Fruit fly (Drosophila melanogaster) whole organism, embryonic: ENCODE results near the gene Reepl1.

Experiments
- CG10267 ChIP-seq: fragments of 200-800 bp; sonication (Bioruptor generic); optimal IDR thresholded peaks from 2 replicates; lab custom pipeline; 2018; ENCODE audit warnings: missing biosample characterization, mild to moderate bottlenecking, missing genetic modification characterization, moderate library complexity
- CG11723 ChIP-seq: fragments of 200-800 bp; sonication (Bioruptor generic); optimal IDR thresholded peaks from 2 replicates; lab custom pipeline; 2017; ENCODE audit warnings: missing biosample characterization, mild to moderate bottlenecking, missing genetic modification characterization
- CG12299 ChIP-seq: fragments of 200-800 bp; sonication (Bioruptor generic); optimal IDR thresholded peaks from 2 replicates; lab custom pipeline; 2018; ENCODE audit warnings: missing biosample characterization, mild to moderate bottlenecking, missing genetic modification characterization
- CG13296 ChIP-seq: fragments of 200-800 bp; sonication (Bioruptor generic); optimal IDR thresholded peaks from 3 replicates; lab custom pipeline; 2018; ENCODE audit warnings: missing biosample characterization, mild to moderate bottlenecking, missing genetic modification characterization
- CG13424 ChIP-seq: fragments of 200-800 bp; sonication (Bioruptor generic); optimal IDR thresholded peaks from 2 replicates; lab custom pipeline; 2019; ENCODE audit warnings: missing biosample characterization, mild to moderate bottlenecking, missing genetic modification characterization, moderate library complexity
- CG15696 ChIP-seq: fragments of 200-800 bp; sonication (Bioruptor generic); optimal IDR thresholded peaks from 2 replicates; lab custom pipeline; 2019; ENCODE audit warnings: missing biosample characterization, mild to moderate bottlenecking, missing genetic modification characterization, moderate library complexity
- CG16863 ChIP-seq: fragments of 200-800 bp; sonication (Bioruptor generic); optimal IDR thresholded peaks from 3 replicates; lab custom pipeline; 2016; ENCODE audit warnings: missing biosample characterization, missing genetic modification characterization
- CG17385 ChIP-seq: fragments of 200-800 bp; sonication (Bioruptor generic); optimal IDR thresholded peaks from 3 replicates; lab custom pipeline; 2018; ENCODE audit warnings: missing biosample characterization, mild to moderate bottlenecking, missing genetic modification characterization
- CG18262 ChIP-seq: fragments of 200-800 bp; optimal IDR thresholded peaks from 3 replicates; lab custom pipeline; 2019; ENCODE audit warnings: missing biosample characterization, mild to moderate bottlenecking, missing genetic modification characterization, moderate library complexity
- CG30020 ChIP-seq: fragments of 200-800 bp; optimal IDR thresholded peaks from 2 replicates; lab custom pipeline; 2019; ENCODE audit warnings: missing biosample characterization, mild to moderate bottlenecking, missing genetic modification characterization, moderate library complexity
- CG3065 ChIP-seq: fragments of 200-800 bp; sonication (Bioruptor generic); optimal IDR thresholded peaks from 2 replicates; lab custom pipeline; 2016; ENCODE audit warnings: missing biosample characterization, missing genetic modification characterization
- CG31224 ChIP-seq: fragments of 200-800 bp; sonication (Bioruptor generic); IDR thresholded peaks from 2 replicates; pipeline ENCODE4 v1.3.6; 2022; ENCODE audit warnings: missing biosample characterization, missing genetic modification characterization
- CG32767 ChIP-seq: fragments of 200-800 bp; sonication (Bioruptor generic); IDR thresholded peaks from 2 replicates; pipeline ENCODE4 v1.3.6; 2022; ENCODE audit warnings: missing biosample characterization, missing genetic modification characterization
- CG33557 ChIP-seq: fragments of 200-800 bp; sonication (Bioruptor generic); optimal IDR thresholded peaks from 2 replicates; lab custom pipeline; 2019; ENCODE audit warnings: missing biosample characterization, mild to moderate bottlenecking, missing genetic modification characterization, moderate library complexity
- CG3847 ChIP-seq: fragments of 200-800 bp; sonication (Bioruptor generic); IDR thresholded peaks from 2 replicates; pipeline ENCODE4 v1.3.6; 2022; ENCODE audit warnings: missing biosample characterization, missing genetic modification characterization
- CG4854 ChIP-seq: fragments of 200-800 bp; sonication (Bioruptor generic); optimal IDR thresholded peaks from 2 replicates; lab custom pipeline; 2016; ENCODE audit warnings: missing biosample characterization, missing genetic modification characterization, inconsistent platforms
- CG6791 ChIP-seq: fragments of 200-800 bp; sonication (Bioruptor generic); IDR thresholded peaks from 3 replicates; pipeline ENCODE4 v1.3.6; 2022; ENCODE audit warnings: missing biosample characterization, missing genetic modification characterization; ENCODE audit not compliant: partially characterized antibody
- CG7357 ChIP-seq: fragments of 200-800 bp; sonication (Bioruptor generic); IDR thresholded peaks from 3 replicates; pipeline ENCODE4 v1.3.6; 2022; ENCODE audit warnings: missing biosample characterization, missing genetic modification characterization
- CG8388 ChIP-seq: fragments of 200-800 bp; sonication (Bioruptor generic); optimal IDR thresholded peaks from 2 replicates; lab custom pipeline; 2019; ENCODE audit warnings: missing biosample characterization, mild to moderate bottlenecking, missing genetic modification characterization, moderate library complexity
- Dad ChIP-seq: fragments of 200-800 bp; sonication (Bioruptor generic); optimal IDR thresholded peaks from 3 replicates; lab custom pipeline; 2016; ENCODE audit warnings: missing biosample characterization, missing genetic modification characterization
- Deaf1 ChIP-seq: fragments of 200-800 bp; optimal IDR thresholded peaks from 3 replicates; lab custom pipeline; 2019; ENCODE audit warnings: missing biosample characterization, mild to moderate bottlenecking, missing genetic modification characterization, moderate library complexity
- Fer3 ChIP-seq: fragments of 200-800 bp; sonication (Bioruptor generic); optimal IDR thresholded peaks from 2 replicates; lab custom pipeline; 2018; ENCODE audit warnings: missing biosample characterization, mild to moderate bottlenecking, missing genetic modification characterization, moderate library complexity
- H15 ChIP-seq: fragments of 200-800 bp; sonication (Bioruptor generic); IDR thresholded peaks from 3 replicates; pipeline ENCODE4 v1.3.6; 2022; ENCODE audit warnings: missing biosample characterization, missing genetic modification characterization
- HHEX ChIP-seq: fragments of 200-800 bp; sonication (Bioruptor generic); optimal IDR thresholded peaks from 3 replicates; lab custom pipeline; 2017; ENCODE audit warnings: missing biosample characterization, mild to moderate bottlenecking, missing genetic modification characterization, missing genetic modification reagents
- MESR4 ChIP-seq: fragments of 200-800 bp; sonication (Bioruptor generic); optimal IDR thresholded peaks from 2 replicates; lab custom pipeline; 2018; ENCODE audit warnings: missing biosample characterization, mild to moderate bottlenecking, missing genetic modification characterization, moderate library complexity
- Oaz ChIP-seq: fragments of 200-800 bp; sonication (Bioruptor generic); IDR thresholded peaks from 2 replicates; pipeline ENCODE4 v1.3.6; 2022; ENCODE audit warnings: missing biosample characterization, missing genetic modification characterization
- Optix ChIP-seq: fragments of 200-800 bp; sonication (Bioruptor generic); IDR thresholded peaks from 3 replicates; pipeline ENCODE4 v1.3.6; 2022; ENCODE audit warnings: missing biosample characterization, missing genetic modification characterization
- Sry-β ChIP-seq: fragments of 200-800 bp; sonication (Bioruptor generic); optimal IDR thresholded peaks from 2 replicates; lab custom pipeline; 2018; ENCODE audit warnings: missing biosample characterization, mild to moderate bottlenecking, missing genetic modification characterization, moderate library complexity
- TFAM ChIP-seq: fragments of 200-800 bp; sonication (Bioruptor generic); optimal IDR thresholded peaks from 2 replicates; lab custom pipeline; 2017; ENCODE audit warnings: missing biosample characterization, missing genetic modification characterization, inconsistent platforms
- Tbp ChIP-seq: fragments of >200 bp; optimal IDR thresholded peaks from 2 replicates; lab custom pipeline; 2018; ENCODE audit warnings: missing biosample characterization, missing genetic modification characterization
- bcd ChIP-seq: fragments of 200-800 bp; sonication (Bioruptor generic); optimal IDR thresholded peaks from 2 replicates; lab custom pipeline; 2017; ENCODE audit warnings: missing biosample characterization, mild to moderate bottlenecking, missing genetic modification characterization
- bowl ChIP-seq: fragments of 200-800 bp; sonication (Bioruptor generic); IDR thresholded peaks from 2 replicates; pipeline ENCODE4 v1.3.6; 2022; ENCODE audit warnings: missing biosample characterization, missing genetic modification characterization
- crp ChIP-seq, 2 experiments: fragments of 200-800 bp; sonication (Bioruptor generic); optimal IDR thresholded peaks; 2 replicates in 1 of 2; 3 replicates in 1 of 2; lab custom pipeline; 2017; ENCODE audit warnings: missing biosample characterization in 2 of 2, missing genetic modification characterization in 2 of 2, mild to moderate bottlenecking in 1 of 2, moderate library complexity in 1 of 2
- da ChIP-seq: fragments of 200-800 bp; sonication (Bioruptor generic); optimal IDR thresholded peaks from 2 replicates; lab custom pipeline; 2016; ENCODE audit warnings: missing biosample characterization, missing genetic modification characterization
- ewg ChIP-seq: fragments of 200-800 bp; sonication (Bioruptor generic); optimal IDR thresholded peaks from 3 replicates; lab custom pipeline; 2017; ENCODE audit warnings: mild to moderate bottlenecking, missing biosample characterization, missing genetic modification reagents, missing genetic modification characterization
- grn ChIP-seq: fragments of 200-800 bp; sonication (Bioruptor generic); optimal IDR thresholded peaks from 3 replicates; lab custom pipeline; 2017; ENCODE audit warnings: missing biosample characterization, missing genetic modification characterization
- gro ChIP-seq: fragments of 200-800 bp; sonication (Bioruptor generic); optimal IDR thresholded peaks from 2 replicates; lab custom pipeline; 2016; ENCODE audit warnings: missing biosample characterization, missing genetic modification characterization
- ind ChIP-seq: fragments of 200-800 bp; sonication (Bioruptor generic); optimal IDR thresholded peaks from 3 replicates; lab custom pipeline; 2016; ENCODE audit warnings: missing biosample characterization, missing genetic modification characterization
- jing ChIP-seq: fragments of 200-800 bp; sonication (Bioruptor generic); optimal IDR thresholded peaks from 2 replicates; lab custom pipeline; 2018; ENCODE audit warnings: missing biosample characterization, mild to moderate bottlenecking, missing genetic modification characterization
- jumu ChIP-seq: fragments of 200-800 bp; sonication (Bioruptor generic); optimal IDR thresholded peaks from 3 replicates; lab custom pipeline; 2016; ENCODE audit warnings: missing biosample characterization, missing genetic modification characterization
- lilli ChIP-seq: fragments of 200-800 bp; sonication (Bioruptor generic); optimal IDR thresholded peaks from 3 replicates; lab custom pipeline; 2016; ENCODE audit warnings: missing biosample characterization, missing genetic modification characterization
- odd ChIP-seq: fragments of 200-800 bp; sonication (Bioruptor generic); optimal IDR thresholded peaks from 2 replicates; lab custom pipeline; 2017; ENCODE audit warnings: missing biosample characterization, mild to moderate bottlenecking, missing genetic modification characterization
- prd ChIP-seq, 3 experiments: fragments of >200 bp in 2 of 3; fragments of 200-800 bp in 1 of 3; sonication (Bioruptor generic) in 1 of 3; optimal IDR thresholded peaks in 2 of 3; IDR thresholded peaks in 1 of 3; 2 replicates in 2 of 3; 3 replicates in 1 of 3; pipeline versions ENCODE4 v1.3.6 to Lab custom; 2017 to 2022; ENCODE audit warnings: missing biosample characterization in 1 of 3, missing genetic modification characterization in 1 of 3
- pzg ChIP-seq: fragments of 200-800 bp; sonication (Bioruptor generic); optimal IDR thresholded peaks from 3 replicates; lab custom pipeline; 2018; ENCODE audit warnings: missing biosample characterization, mild to moderate bottlenecking, missing genetic modification characterization, moderate library complexity
- row ChIP-seq: fragments of 200-800 bp; sonication (Bioruptor generic); IDR thresholded peaks from 3 replicates; pipeline ENCODE4 v1.3.6; 2022; ENCODE audit warnings: missing biosample characterization, missing genetic modification characterization
- salm ChIP-seq: fragments of 200-800 bp; sonication (Bioruptor generic); optimal IDR thresholded peaks from 2 replicates; lab custom pipeline; 2018; ENCODE audit warnings: missing biosample characterization, mild to moderate bottlenecking, missing genetic modification characterization
- seq ChIP-seq: fragments of 200-800 bp; sonication (Bioruptor generic); IDR thresholded peaks from 2 replicates; pipeline ENCODE4 v1.3.6; 2022; ENCODE audit warnings: missing biosample characterization, missing genetic modification characterization
- slbo ChIP-seq: fragments of 200-800 bp; sonication (Bioruptor generic); IDR thresholded peaks from 2 replicates; pipeline ENCODE4 v1.3.6; 2022; ENCODE audit warnings: missing biosample characterization, missing genetic modification characterization
- stwl ChIP-seq: fragments of 200-800 bp; sonication (Bioruptor generic); optimal IDR thresholded peaks from 3 replicates; lab custom pipeline; 2018; ENCODE audit warnings: missing biosample characterization, mild to moderate bottlenecking, missing genetic modification characterization, moderate library complexity
- tll ChIP-seq, 2 experiments: fragments of 200-800 bp in 1 of 2; fragments of >200 bp in 1 of 2; sonication (Bioruptor generic) in 1 of 2; optimal IDR thresholded peaks; 2 replicates each; lab custom pipeline; 2017 to 2019; ENCODE audit warnings: missing biosample characterization in 2 of 2, missing genetic modification characterization in 2 of 2, mild to moderate bottlenecking in 1 of 2, moderate library complexity in 1 of 2
- twi ChIP-seq: fragments of 200-800 bp; optimal IDR thresholded peaks from 2 replicates; lab custom pipeline; 2019; ENCODE audit warnings: missing biosample characterization, mild to moderate bottlenecking, missing genetic modification characterization, moderate library complexity

Gene Reepl1

dm6 chrX:11573529-11573928, 1.0 kb downstream of the Reepl1 start, which contains the start of gene CG11696 (continued):
- TF ChIP-seq crp (GFP tag; optimal IDR thresholded peaks at IDR 0.05; lab: Kevin White, UChicago) = peak in 1 of 2 experiments; percentile 61
- TF ChIP-seq ind (GFP tag; lab: Kevin White, UChicago) = no peak
- TF ChIP-seq Tbp (GFP tag; lab: Kevin White, UChicago) = no peak
- TF ChIP-seq jing (GFP tag; lab: Kevin White, UChicago) = no peak
- no peak for TF ChIP-seq CG6791 (GFP tag; lab: Robert Waterston, UW)
- no peak for TF ChIP-seq TFAM (GFP tag; lab: Kevin White, UChicago)
- no peak for TF ChIP-seq prd (optimal IDR thresholded peaks at IDR 0.05; lab: Kevin White, UChicago)
- peak; percentile 9; the same call in 1 of the 3 replicates for TF ChIP-seq prd (GFP tag; IDR thresholded peaks at IDR 0.05; lab: Robert Waterston, UW)
- no peak for TF ChIP-seq CG3065 (GFP tag; lab: Kevin White, UChicago)
- no peak for TF ChIP-seq CG33557 (GFP tag; lab: Kevin White, UChicago)
- no peak for TF ChIP-seq grn (GFP tag; lab: Kevin White, UChicago)
- no peak for TF ChIP-seq ewg
- no peak for TF ChIP-seq jumu (GFP tag; lab: Kevin White, UChicago)
- TF ChIP-seq seq (GFP tag; lab: Robert Waterston, UW) = no peak
- TF ChIP-seq row = peak; percentile 57
- TF ChIP-seq slbo = peak; percentile 60
- TF ChIP-seq H15 (GFP tag; lab: Robert Waterston, UW) = no peak
- peak; percentile 83 for TF ChIP-seq Sry-β (GFP tag; lab: Kevin White, UChicago)
- TF ChIP-seq HHEX (GFP tag; lab: Kevin White, UChicago) = no peak
- TF ChIP-seq bcd (GFP tag; lab: Kevin White, UChicago) = no peak
- no peak for TF ChIP-seq CG7357 (GFP tag; lab: Robert Waterston, UW)
- no peak for TF ChIP-seq da (GFP tag; lab: Kevin White, UChicago)
- TF ChIP-seq CG17385 (GFP tag; lab: Kevin White, UChicago) = no peak
- no peak for TF ChIP-seq CG12299 (tag; lab: Kevin White, UChicago)
- TF ChIP-seq CG18262 (tag; lab: Kevin White, UChicago) = no peak
- TF ChIP-seq Optix (GFP tag; lab: Robert Waterston, UW) = no peak
- no peak for TF ChIP-seq Deaf1 (tag; lab: Kevin White, UChicago)
- TF ChIP-seq gro (GFP tag; lab: Kevin White, UChicago) = no peak
- no peak for TF ChIP-seq CG30020 (tag; lab: Kevin White, UChicago)
- peak; percentile 3 for TF ChIP-seq lilli (GFP tag; lab: Kevin White, UChicago)
- TF ChIP-seq salm (tag; lab: Kevin White, UChicago) = no peak
- no peak for TF ChIP-seq odd (GFP tag; lab: Kevin White, UChicago)
- no peak for TF ChIP-seq CG16863 (GFP tag; lab: Kevin White, UChicago)
- no peak for TF ChIP-seq CG13296
- no peak for TF ChIP-seq CG11723 (GFP tag; lab: Kevin White, UChicago)
- no peak for TF ChIP-seq tll (GFP tag; optimal IDR thresholded peaks at IDR 0.05; lab: Kevin White, UChicago)
- TF ChIP-seq CG32767 = no peak
- TF ChIP-seq twi = no peak
- peak; percentile 21 for TF ChIP-seq pzg (GFP tag; lab: Kevin White, UChicago)
- no peak for TF ChIP-seq bowl (GFP tag; lab: Robert Waterston, UW)
- TF ChIP-seq CG31224 (GFP tag; lab: Robert Waterston, UW) = no peak
- no peak for TF ChIP-seq Oaz (GFP tag; lab: Robert Waterston, UW)
- no peak for TF ChIP-seq CG8388 (GFP tag; lab: Kevin White, UChicago)
- no peak for TF ChIP-seq stwl (tag; lab: Kevin White, UChicago)
- peak; percentile 26; the same call in 1 of the 2 replicates for TF ChIP-seq CG3847 (GFP tag; lab: Robert Waterston, UW)
- peak; percentile 24 for TF ChIP-seq CG10267
- no peak for TF ChIP-seq CG4854 (GFP tag; lab: Kevin White, UChicago)
- TF ChIP-seq MESR4 (GFP tag; lab: Kevin White, UChicago) = peak; percentile 57
- no peak for TF ChIP-seq CG13424 (tag; lab: Kevin White, UChicago)
- no peak for TF ChIP-seq CG15696 (tag; lab: Kevin White, UChicago)
- TF ChIP-seq Dad (GFP tag; lab: Kevin White, UChicago) = no peak
- TF ChIP-seq Fer3 = no peak
